Fruit fly (Drosophila melanogaster) whole organism: ENCODE measurements around the gene CG34126.

Experiments used
- CG8478 ChIP-seq: fragments of >200 bp; optimal IDR thresholded peaks from 2 replicates; lab custom pipeline; 2018; ENCODE audit warnings: inconsistent platforms
- Dll ChIP-seq: fragments of >200 bp; optimal IDR thresholded peaks from 2 replicates; lab custom pipeline; 2017
- EcR ChIP-seq, 2 experiments: fragments of >200 bp; optimal IDR thresholded peaks; 2 replicates each; lab custom pipeline; 2017; ENCODE audit warnings: missing biosample characterization in 2 of 2, missing genetic modification characterization in 2 of 2, missing genetic modification reagents in 2 of 2
- pan ChIP-seq: fragments of >200 bp; optimal IDR thresholded peaks from 2 replicates; lab custom pipeline; 2017
- psq ChIP-seq: fragments of >200 bp; optimal IDR thresholded peaks from 2 replicates; lab custom pipeline; 2017
- usp ChIP-seq: fragments of >200 bp; optimal IDR thresholded peaks from 2 replicates; lab custom pipeline; 2017; ENCODE audit warnings: missing biosample characterization, missing genetic modification characterization, mixed read lengths

CG34126 gene

DNA sequence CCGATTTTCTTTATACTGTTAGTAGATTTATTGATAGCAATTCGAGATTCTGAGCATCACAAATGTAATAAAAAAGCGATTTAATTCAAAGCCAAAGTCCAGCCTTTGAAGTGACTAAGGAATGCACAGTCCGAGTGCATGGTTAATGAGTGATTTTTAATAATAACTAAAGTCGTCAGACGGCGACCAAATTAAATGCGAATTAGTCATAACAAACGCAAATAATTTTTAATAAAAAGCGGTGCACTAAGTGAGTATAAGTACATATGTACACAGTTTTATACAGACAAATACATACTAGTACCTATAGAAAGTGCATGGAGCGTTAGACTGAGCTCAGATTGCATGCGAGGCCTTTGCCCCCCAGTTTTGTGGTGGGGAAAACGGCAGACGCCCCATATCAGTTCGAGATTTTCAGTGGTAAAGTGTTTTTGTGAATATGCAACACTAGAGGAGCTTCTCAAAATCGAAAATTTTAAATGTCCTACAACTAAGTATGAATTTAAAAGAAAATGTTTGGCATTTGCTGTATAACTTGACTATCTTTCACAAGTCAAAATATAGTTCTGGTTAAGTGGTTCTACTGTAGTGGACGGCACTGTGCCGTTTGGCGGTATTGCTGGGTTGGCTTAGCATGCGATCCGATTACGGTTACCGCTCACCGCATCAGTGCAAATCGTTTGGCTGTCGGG is 21.4 kb downstream of the CG34126 start:
- TF ChIP-seq EcR (GFP tag; optimal IDR thresholded peaks at IDR 0.05; lab: Kevin White, UChicago) (peak in 1 of 2 experiments; percentile 32), usp (GFP tag; lab: Kevin White, UChicago) (no peak), Dll (no peak), pan (lab: Kevin White, UChicago) (no peak)

DNA sequence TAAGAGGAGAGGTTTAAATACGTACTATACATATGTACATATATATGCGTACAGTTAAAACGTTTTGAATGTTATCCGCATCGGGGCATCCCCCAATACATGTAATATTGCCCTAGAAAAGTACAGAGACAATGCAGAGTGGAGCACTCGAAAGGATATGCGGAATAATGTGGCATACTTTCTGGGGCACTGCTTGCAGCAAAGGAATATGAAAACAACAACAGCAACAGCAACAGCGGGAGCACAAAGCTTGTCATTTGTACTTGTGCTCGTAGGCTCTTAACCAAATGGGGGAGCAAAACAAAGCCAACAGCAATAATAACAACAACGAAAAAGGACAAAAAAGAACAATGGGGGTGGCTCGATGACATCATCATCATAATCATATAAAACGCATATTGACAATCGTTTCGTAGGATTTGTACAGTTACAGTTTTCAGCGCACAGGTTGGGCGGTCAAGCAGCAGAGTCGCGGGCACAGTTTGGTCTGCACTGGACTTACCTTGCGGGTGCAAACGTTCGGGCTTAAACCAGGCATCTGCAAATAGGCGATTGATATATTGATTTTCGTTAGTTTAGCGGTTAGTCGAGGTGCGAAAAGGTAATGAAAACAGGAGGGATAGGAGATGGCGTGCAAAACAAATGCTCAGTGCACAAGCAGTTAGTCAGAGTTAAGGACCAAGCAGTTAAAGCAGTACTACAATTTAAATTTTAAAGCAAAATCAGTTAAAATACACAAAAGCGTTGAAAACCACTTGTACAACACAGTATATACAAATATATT is 22.4 kb downstream of the CG34126 start:
- TF ChIP-seq usp (GFP tag; lab: Kevin White, UChicago) (no peak), Dll (no peak), pan (lab: Kevin White, UChicago) (no peak), psq (no peak), CG8478 (lab: Kevin White, UChicago) (no peak), EcR (GFP tag; optimal IDR thresholded peaks at IDR 0.05; lab: Kevin White, UChicago) (no peak)

dm6 chr2L:5004677-5005463 is 23.5 kb downstream of the CG34126 start:
- TF ChIP-seq pan (lab: Kevin White, UChicago) (peak; percentile 65), Dll (no peak), CG8478 (lab: Kevin White, UChicago) (no peak), psq (no peak), usp (GFP tag; lab: Kevin White, UChicago) (no peak)

DNA sequence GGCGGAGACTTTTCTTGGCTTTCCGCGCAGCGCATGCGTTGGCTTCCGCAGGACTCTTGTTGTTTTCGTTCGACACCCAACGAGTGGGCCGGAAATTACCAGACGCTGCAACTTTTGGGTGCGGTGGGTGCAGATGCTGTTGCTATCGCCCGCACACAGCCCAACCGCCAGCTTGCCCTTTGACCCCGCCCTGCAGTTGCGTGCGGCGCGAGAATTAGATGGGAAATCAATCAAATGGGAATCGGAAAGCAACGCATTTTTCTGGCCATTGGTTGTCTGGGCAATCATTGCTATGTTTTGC is 24.0 kb downstream of the CG34126 start:
- TF ChIP-seq psq: no peak
- TF ChIP-seq Dll: no peak
- no peak for TF ChIP-seq usp (GFP tag; lab: Kevin White, UChicago)
- TF ChIP-seq EcR (GFP tag; optimal IDR thresholded peaks at IDR 0.05; lab: Kevin White, UChicago): no peak
- no peak for TF ChIP-seq pan (lab: Kevin White, UChicago)
- no peak for TF ChIP-seq CG8478 (lab: Kevin White, UChicago)

DNA sequence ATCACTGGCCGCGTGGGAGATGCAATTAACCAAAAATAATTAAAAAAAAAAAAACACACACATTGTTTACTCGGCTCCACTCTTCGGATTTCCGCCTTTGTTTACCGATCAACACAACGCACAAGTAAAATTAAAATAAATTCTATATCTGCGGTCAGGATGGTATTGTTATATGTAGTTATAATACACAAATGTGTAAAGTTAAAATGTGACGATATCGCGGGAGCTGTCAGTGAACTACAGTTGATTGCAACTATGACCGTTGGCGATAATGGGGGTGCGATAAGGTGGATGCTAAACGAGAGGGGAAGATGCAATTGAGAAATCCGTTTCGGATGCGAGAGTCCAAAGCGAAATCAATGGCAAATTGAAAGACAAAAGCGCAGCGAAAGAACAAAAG is 24.9 kb downstream of the CG34126 start:
- no peak for TF ChIP-seq EcR (GFP tag; optimal IDR thresholded peaks at IDR 0.05; lab: Kevin White, UChicago)
- TF ChIP-seq pan (lab: Kevin White, UChicago): no peak
- TF ChIP-seq psq: no peak
- TF ChIP-seq CG8478 (lab: Kevin White, UChicago): no peak
- no peak for TF ChIP-seq usp (GFP tag; lab: Kevin White, UChicago)
- TF ChIP-seq Dll: no peak

dm6 chr2L:5007256-5007655 is 25.8 kb downstream of the CG34126 start:
- TF ChIP-seq Dll: no peak
- TF ChIP-seq usp (GFP tag; lab: Kevin White, UChicago): no peak
- no peak for TF ChIP-seq psq
- no peak for TF ChIP-seq EcR (GFP tag; optimal IDR thresholded peaks at IDR 0.05; lab: Kevin White, UChicago)
- TF ChIP-seq pan (lab: Kevin White, UChicago): no peak
- no peak for TF ChIP-seq CG8478 (lab: Kevin White, UChicago)

DNA sequence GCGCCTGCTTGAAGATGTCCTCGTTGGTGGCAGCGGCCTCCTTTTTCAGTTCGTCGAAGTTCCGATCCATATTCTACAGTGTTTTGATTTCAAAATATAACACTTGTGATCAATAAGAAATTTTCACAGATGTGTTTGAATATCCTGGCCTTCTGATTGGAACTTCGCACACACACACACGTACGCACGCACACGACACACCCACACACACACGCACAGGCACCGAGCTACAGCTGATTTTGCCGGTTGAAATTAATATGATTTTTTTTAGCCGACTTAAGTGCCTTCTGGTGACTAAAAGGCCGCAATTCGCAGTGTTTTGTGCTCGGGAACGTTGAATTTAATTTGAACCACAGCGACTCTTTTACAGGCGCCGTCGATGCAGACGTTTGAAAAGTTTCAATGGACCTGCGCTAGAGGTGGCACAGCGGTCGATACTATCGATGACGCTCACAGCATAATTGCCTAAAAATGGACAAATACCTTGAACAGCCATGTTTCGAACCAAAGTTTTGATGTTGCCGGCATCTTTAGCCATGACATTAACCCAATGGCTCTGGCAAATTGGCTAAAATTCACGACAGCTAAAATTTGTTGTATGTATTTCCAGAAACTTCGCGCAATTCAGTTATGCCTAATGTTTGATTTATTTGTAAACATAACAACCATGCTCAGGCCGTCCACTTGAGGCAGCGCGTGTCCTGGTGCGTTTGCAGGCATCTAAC is 28.1 kb downstream of the CG34126 start, which contains the start of gene Rtnl1:
Gene Rtnl1 (minus strand): TSS at position 415 of the 725 bp plus-strand sequence.
- TF ChIP-seq EcR (GFP tag; optimal IDR thresholded peaks at IDR 0.05; lab: Kevin White, UChicago): no peak
- no peak for TF ChIP-seq CG8478 (lab: Kevin White, UChicago)
- no peak for TF ChIP-seq usp (GFP tag; lab: Kevin White, UChicago)
- no peak for TF ChIP-seq pan (lab: Kevin White, UChicago)
- TF ChIP-seq Dll: no peak
- no peak for TF ChIP-seq psq

dm6 chr2L:5010784-5011260 is 29.4 kb downstream of the CG34126 start, which contains the start of the genes CG31917, Tfb5 and SelT:
Gene CG31917 (minus strand): TSS chr2L:5010834.
Gene Tfb5 (minus strand): TSS chr2L:5010834.
Gene SelT (plus strand): TSS chr2L:5010922.
- TF ChIP-seq EcR (GFP tag; optimal IDR thresholded peaks at IDR 0.05; lab: Kevin White, UChicago) (no peak), CG8478 (lab: Kevin White, UChicago) (no peak), usp (GFP tag; lab: Kevin White, UChicago) (no peak), Dll (no peak), psq (no peak), pan (lab: Kevin White, UChicago) (no peak)

- TF ChIP-seq psq (no peak), pan (lab: Kevin White, UChicago) (no peak)
These were observed 39.1 kb downstream of the CG34126 start for dm6 chr2L:5020479-5020878.

DNA sequence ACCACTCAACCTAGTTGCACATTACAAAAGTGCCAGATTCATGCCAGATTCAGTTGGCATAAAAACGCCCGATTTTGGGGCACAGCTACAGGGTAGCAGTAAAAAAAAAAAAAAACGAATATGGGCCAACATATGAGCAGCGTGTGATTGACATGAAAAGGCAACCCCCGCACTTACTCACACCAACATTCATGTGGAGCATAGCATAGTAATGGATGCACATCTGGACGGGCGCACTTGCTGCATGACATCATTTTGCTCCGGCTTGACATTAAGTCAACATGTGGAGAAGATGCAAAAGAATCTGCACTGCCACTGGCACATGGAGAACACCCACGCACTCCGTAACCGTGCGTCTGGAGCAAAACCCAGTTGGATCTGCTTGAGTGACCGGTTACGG is 41.2 kb downstream of the CG34126 start:
- no peak for TF ChIP-seq CG8478 (lab: Kevin White, UChicago)
- TF ChIP-seq Dll: no peak
- no peak for TF ChIP-seq EcR (GFP tag; optimal IDR thresholded peaks at IDR 0.05; lab: Kevin White, UChicago)
- no peak for TF ChIP-seq usp (GFP tag; lab: Kevin White, UChicago)
- TF ChIP-seq psq: no peak

DNA sequence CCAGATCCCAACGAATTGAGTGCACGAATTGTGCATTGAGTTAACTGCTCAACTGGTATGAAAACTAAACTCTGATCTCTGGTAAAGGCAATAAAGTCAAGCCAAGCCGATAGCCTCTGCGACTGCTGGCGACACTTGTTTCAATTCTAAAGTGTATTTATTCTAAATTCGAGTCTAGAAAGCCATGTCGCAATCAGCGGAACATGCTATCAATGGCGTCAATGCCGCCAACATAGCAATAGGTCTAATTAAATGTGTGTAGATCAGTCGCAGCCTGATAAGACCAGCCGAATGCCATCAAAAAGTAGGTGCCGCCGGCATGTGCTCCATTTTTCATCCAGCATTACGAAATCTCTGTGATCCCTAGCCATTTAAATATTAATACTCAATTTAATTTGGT is 44.1 kb downstream of the CG34126 start:
- no peak for TF ChIP-seq usp (GFP tag; lab: Kevin White, UChicago)
- TF ChIP-seq pan (lab: Kevin White, UChicago): no peak
- TF ChIP-seq Dll: no peak
- no peak for TF ChIP-seq CG8478 (lab: Kevin White, UChicago)
- no peak for TF ChIP-seq EcR (GFP tag; optimal IDR thresholded peaks at IDR 0.05; lab: Kevin White, UChicago)
- no peak for TF ChIP-seq psq
